Fruit fly (Drosophila melanogaster): Measurements from ENCODE around the gene Icmt.
A peak's percentile ranks its signal among the peaks of the same experiment; 100 is the strongest.

Gene Icmt

DNA sequence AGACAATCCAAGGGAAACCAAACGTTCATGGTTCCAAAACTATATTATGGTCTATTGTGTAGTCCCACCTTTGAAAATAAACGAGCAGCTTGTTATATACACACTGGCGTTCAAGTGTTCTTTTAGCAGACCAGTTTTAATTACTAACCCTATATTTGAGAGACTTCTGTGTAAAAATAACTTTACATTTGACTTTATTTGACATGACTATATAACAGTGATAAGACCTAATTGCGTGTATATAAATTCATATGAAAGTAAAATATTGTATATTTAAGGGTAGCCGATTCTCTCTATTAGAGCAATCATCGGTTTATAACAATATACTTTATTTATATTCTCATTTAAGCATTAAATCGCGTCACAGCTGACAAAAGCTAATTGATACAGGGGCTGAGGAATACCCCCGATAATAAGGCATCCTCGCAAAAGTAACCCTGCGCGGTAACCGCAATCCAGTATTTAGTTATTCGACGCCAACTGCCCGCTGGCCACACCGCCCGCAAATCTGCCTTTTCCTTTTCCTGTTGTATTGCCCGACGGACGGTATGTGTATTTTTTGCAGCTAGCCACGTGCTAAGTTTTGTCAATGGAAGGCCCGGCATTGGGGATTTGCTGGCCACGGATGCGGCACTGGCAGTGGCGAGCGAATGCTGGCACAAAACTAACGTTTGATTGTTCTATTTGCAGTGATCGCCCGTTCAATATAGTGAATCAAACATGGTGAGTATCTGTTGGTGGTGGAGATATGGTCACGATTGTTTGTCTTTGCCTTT lies 23.4 kb downstream of the Icmt start, which contains the start of gene RpS4 (continued):
- TF ChIP-seq CG30403 (GFP tag; optimal IDR thresholded peaks at IDR 0.05) (peak; percentile 73), CG1024 (GFP tag; IDR thresholded peaks at IDR 0.05) (peak; percentile 82), NFAT (GFP tag; IDR thresholded peaks at IDR 0.05) (peak; percentile 92), CG3163 (GFP tag; optimal IDR thresholded peaks at IDR 0.05) (peak; percentile 62), CG12769 (tag; optimal IDR thresholded peaks at IDR 0.05) (peak; percentile 86), CG2199 (GFP tag; IDR thresholded peaks at IDR 0.05) (peak; percentile 86; the same call in 2 of the 3 replicates), MBD-R2 (GFP tag; IDR thresholded peaks at IDR 0.05) (peak; percentile 51), HLHmδ (GFP tag; optimal IDR thresholded peaks at IDR 0.05) (peak; percentile 100), pnt (GFP tag; optimal IDR thresholded peaks at IDR 0.05) (peak; percentile 63), unpg (GFP tag; optimal IDR thresholded peaks at IDR 0.05) (peak; percentile 91), Atf6 (GFP tag; IDR thresholded peaks at IDR 0.05) (peak; percentile 81), Asciz (GFP tag; optimal IDR thresholded peaks at IDR 0.05) (peak; percentile 93), hbn (GFP tag; IDR thresholded peaks at IDR 0.05; ENCODE audit: partially characterized antibody) (0 out of 2 replicates have a peak, but pooled peaks have one; percentile 14), Sox102F (GFP tag; optimal IDR thresholded peaks at IDR 0.05) (no peak), wdn (GFP tag; IDR thresholded peaks at IDR 0.05) (peak; percentile 77)

DNA sequence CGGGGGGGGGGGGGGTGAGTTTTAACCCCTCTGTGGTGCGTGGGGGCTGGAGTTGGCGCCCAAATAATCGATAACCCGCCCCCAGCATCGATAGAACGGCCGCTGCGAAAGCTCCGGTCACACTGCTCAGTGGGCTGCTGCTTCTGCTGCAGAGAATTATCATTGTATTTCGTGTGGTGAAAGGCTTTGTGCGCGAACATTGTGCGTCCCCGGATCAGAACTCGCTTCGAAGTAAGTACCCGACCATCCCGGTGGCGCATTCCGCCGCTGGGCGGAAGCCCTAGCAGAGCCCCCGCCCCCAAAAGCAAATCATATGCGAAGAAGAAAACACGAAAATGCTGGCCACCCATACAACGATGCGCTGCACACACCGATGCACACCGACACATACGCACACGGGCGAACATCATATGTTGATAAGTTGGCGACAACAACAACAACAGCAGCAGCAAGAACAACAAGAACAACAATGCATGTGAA lies 26.3 kb downstream of the Icmt start, which contains the start of gene Syx13:
TSS of gene Syx13 (plus strand) at position 100 of the 480 bp plus-strand sequence.
- no peak for TF ChIP-seq CG6813 (GFP tag; optimal IDR thresholded peaks at IDR 0.05)
- TF ChIP-seq CG6175 (GFP tag; IDR thresholded peaks at IDR 0.05) = no peak
- TF ChIP-seq CG17829 (tag; optimal IDR thresholded peaks at IDR 0.05) = peak; percentile 19
- peak; percentile 40 for TF ChIP-seq CG13894 (tag; optimal IDR thresholded peaks at IDR 0.05)
- TF ChIP-seq stwl (tag; optimal IDR thresholded peaks at IDR 0.05) = peak; percentile 28
- TF ChIP-seq CG4617 (GFP tag; optimal IDR thresholded peaks at IDR 0.05; ENCODE audit: borderline replicate concordance) = peak; percentile 84
- TF ChIP-seq CG5953 (GFP tag; IDR thresholded peaks at IDR 0.05) = no peak
- no peak for TF ChIP-seq CG3281 (GFP tag; optimal IDR thresholded peaks at IDR 0.05)
- TF ChIP-seq wor (GFP tag; IDR thresholded peaks at IDR 0.05) = no peak
- TF ChIP-seq Sin3A (optimal IDR thresholded peaks at IDR 0.05) = peak; percentile 57
- peak; percentile 87 for TF ChIP-seq pzg (GFP tag; optimal IDR thresholded peaks at IDR 0.05)
- TF ChIP-seq fd102C (GFP tag; optimal IDR thresholded peaks at IDR 0.05) = no peak
- TF ChIP-seq HLH3B (GFP tag; IDR thresholded peaks at IDR 0.05) = no peak
- TF ChIP-seq gro (GFP tag; optimal IDR thresholded peaks at IDR 0.05) = peak; percentile 29
- TF ChIP-seq CG14860 (GFP tag; IDR thresholded peaks at IDR 0.05; ENCODE audit: partially characterized antibody) = peak; percentile 75
- no peak for TF ChIP-seq fu2 (GFP tag; optimal IDR thresholded peaks at IDR 0.05)
- 0 out of 2 replicates have a peak, but pooled peaks have one; percentile 17 for TF ChIP-seq CG32532 (GFP tag; IDR thresholded peaks at IDR 0.05)
- peak; percentile 39 for TF ChIP-seq bigmax (GFP tag; optimal IDR thresholded peaks at IDR 0.05)
- TF ChIP-seq tll (GFP tag; optimal IDR thresholded peaks at IDR 0.05) = no peak
- TF ChIP-seq dmrt11E (tag; optimal IDR thresholded peaks at IDR 0.05) = no peak
- TF ChIP-seq pros (GFP tag; optimal IDR thresholded peaks at IDR 0.05) = peak; percentile 34
- peak; percentile 78 for TF ChIP-seq Adf1 (GFP tag; IDR thresholded peaks at IDR 0.05)
- peak; percentile 11 for TF ChIP-seq CG12391 (tag; optimal IDR thresholded peaks at IDR 0.05)
- TF ChIP-seq CG14710 (tag; optimal IDR thresholded peaks at IDR 0.05) = peak; percentile 44
- peak; percentile 13 for TF ChIP-seq B-H2 (GFP tag; optimal IDR thresholded peaks at IDR 0.05)
- peak; percentile 68 for TF ChIP-seq CG17385 (GFP tag; optimal IDR thresholded peaks at IDR 0.05)
- peak; percentile 78 for TF ChIP-seq unc-4 (GFP tag; IDR thresholded peaks at IDR 0.05; ENCODE audit: partially characterized antibody)
- no peak for TF ChIP-seq CG14050 (GFP tag; IDR thresholded peaks at IDR 0.05)
- no peak for TF ChIP-seq CG8359 (GFP tag; optimal IDR thresholded peaks at IDR 0.05; ENCODE audit: borderline replicate concordance)
- TF ChIP-seq D (optimal IDR thresholded peaks at IDR 0.05) = no peak
- TF ChIP-seq D (GFP tag; optimal IDR thresholded peaks at IDR 0.05) = no peak
- TF ChIP-seq phol (tag; optimal IDR thresholded peaks at IDR 0.05) = peak; percentile 34

Measured in whole organism, embryonic.